Fruit fly (Drosophila melanogaster) whole organism, embryonic: Measurements from ENCODE around the gene unc-4.

Source experiments
- Abd-B ChIP-seq: fragments of 200-800 bp; sonication (Bioruptor generic); optimal IDR thresholded peaks from 2 replicates; lab custom pipeline; 2018; ENCODE audit warnings: missing biosample characterization, mild to moderate bottlenecking, missing genetic modification characterization, moderate library complexity
- Adf1 ChIP-seq: fragments of 200-800 bp; sonication (Bioruptor generic); IDR thresholded peaks from 2 replicates; pipeline ENCODE4 v1.3.6; 2022; ENCODE audit warnings: missing biosample characterization, missing genetic modification characterization
- Atf6 ChIP-seq: fragments of 200-800 bp; sonication (Bioruptor generic); IDR thresholded peaks from 2 replicates; pipeline ENCODE4 v1.3.6; 2022; ENCODE audit warnings: missing biosample characterization, missing genetic modification characterization
- Bgb ChIP-seq: fragments of 200-800 bp; sonication (Bioruptor generic); IDR thresholded peaks from 2 replicates; pipeline ENCODE4 v1.3.6; 2022; ENCODE audit warnings: missing biosample characterization, missing genetic modification characterization; ENCODE audit not compliant: partially characterized antibody
- C15 ChIP-seq: fragments of 200-800 bp; sonication (Bioruptor generic); IDR thresholded peaks from 3 replicates; pipeline ENCODE4 v1.3.6; 2022; ENCODE audit warnings: missing biosample characterization, missing genetic modification characterization
- CG10274 ChIP-seq: fragments of 200-800 bp; sonication (Bioruptor generic); optimal IDR thresholded peaks from 3 replicates; lab custom pipeline; 2017; ENCODE audit warnings: missing biosample characterization, mild to moderate bottlenecking, missing genetic modification characterization
- CG12299 ChIP-seq: fragments of 200-800 bp; sonication (Bioruptor generic); optimal IDR thresholded peaks from 2 replicates; lab custom pipeline; 2018; ENCODE audit warnings: missing biosample characterization, mild to moderate bottlenecking, missing genetic modification characterization
- CG12769 ChIP-seq: fragments of 200-800 bp; sonication (Bioruptor generic); optimal IDR thresholded peaks from 2 replicates; lab custom pipeline; 2019; ENCODE audit warnings: missing biosample characterization, mild to moderate bottlenecking, missing genetic modification characterization, moderate library complexity
- CG13296 ChIP-seq: fragments of 200-800 bp; sonication (Bioruptor generic); optimal IDR thresholded peaks from 3 replicates; lab custom pipeline; 2018; ENCODE audit warnings: missing biosample characterization, mild to moderate bottlenecking, missing genetic modification characterization
- CG15696 ChIP-seq: fragments of 200-800 bp; sonication (Bioruptor generic); optimal IDR thresholded peaks from 2 replicates; lab custom pipeline; 2019; ENCODE audit warnings: missing biosample characterization, mild to moderate bottlenecking, missing genetic modification characterization, moderate library complexity
- CG1602 ChIP-seq: fragments of 200-800 bp; sonication (Bioruptor generic); optimal IDR thresholded peaks from 3 replicates; lab custom pipeline; 2016; ENCODE audit warnings: missing biosample characterization, missing genetic modification characterization
- CG2678 ChIP-seq: fragments of 200-800 bp; sonication (Bioruptor generic); optimal IDR thresholded peaks from 3 replicates; lab custom pipeline; 2019; ENCODE audit warnings: missing biosample characterization, mild to moderate bottlenecking, missing genetic modification characterization, moderate library complexity
- CG3995 ChIP-seq: fragments of 200-800 bp; sonication (Bioruptor generic); optimal IDR thresholded peaks from 3 replicates; lab custom pipeline; 2016; ENCODE audit warnings: missing biosample characterization, missing genetic modification characterization
- CG4360 ChIP-seq: fragments of 200-800 bp; sonication (Bioruptor generic); IDR thresholded peaks from 2 replicates; pipeline ENCODE4 v1.3.6; 2022; ENCODE audit warnings: missing biosample characterization, missing genetic modification characterization
- CG6254 ChIP-seq: fragments of 200-800 bp; sonication (Bioruptor generic); optimal IDR thresholded peaks from 3 replicates; lab custom pipeline; 2017; ENCODE audit warnings: mild to moderate bottlenecking, missing biosample characterization, missing genetic modification reagents, missing genetic modification characterization
- CG6272 ChIP-seq: fragments of 200-800 bp; sonication (Bioruptor generic); IDR thresholded peaks from 2 replicates; pipeline ENCODE4 v1.3.6; 2022; ENCODE audit warnings: missing biosample characterization, missing genetic modification characterization
- CG6689 ChIP-seq: fragments of 200-800 bp; sonication (Bioruptor generic); IDR thresholded peaks from 2 replicates; pipeline ENCODE4 v1.3.6; 2022; ENCODE audit warnings: missing biosample characterization, missing genetic modification characterization
- CG7372 ChIP-seq: fragments of 200-800 bp; sonication (Bioruptor generic); IDR thresholded peaks from 2 replicates; pipeline ENCODE4 v1.3.6; 2022; ENCODE audit warnings: missing biosample characterization, missing genetic modification characterization
- CG7839 ChIP-seq: fragments of 200-800 bp; sonication (Bioruptor generic); optimal IDR thresholded peaks from 3 replicates; lab custom pipeline; 2018; ENCODE audit warnings: missing biosample characterization, mild to moderate bottlenecking, missing genetic modification characterization, moderate library complexity
- CG8924 ChIP-seq: fragments of 200-800 bp; optimal IDR thresholded peaks from 3 replicates; lab custom pipeline; 2019; ENCODE audit warnings: missing biosample characterization, mild to moderate bottlenecking, missing genetic modification characterization, moderate library complexity
- CHES-1-like ChIP-seq: fragments of 200-800 bp; sonication (Bioruptor generic); optimal IDR thresholded peaks from 2 replicates; lab custom pipeline; 2016; ENCODE audit warnings: missing biosample characterization, missing genetic modification characterization
- Camta ChIP-seq: fragments of 200-800 bp; sonication (Bioruptor generic); optimal IDR thresholded peaks from 2 replicates; lab custom pipeline; 2016; ENCODE audit warnings: missing biosample characterization, missing genetic modification characterization
- Deaf1 ChIP-seq: fragments of 200-800 bp; optimal IDR thresholded peaks from 3 replicates; lab custom pipeline; 2019; ENCODE audit warnings: missing biosample characterization, mild to moderate bottlenecking, missing genetic modification characterization, moderate library complexity
- Dfd ChIP-seq, 2 experiments: fragments of >200 bp; optimal IDR thresholded peaks; 2 replicates each; lab custom pipeline; 2017; ENCODE audit warnings: missing biosample characterization in 2 of 2, missing genetic modification characterization in 2 of 2
- Elba2 ChIP-seq: fragments of 200-800 bp; sonication (Bioruptor generic); optimal IDR thresholded peaks from 3 replicates; lab custom pipeline; 2016; ENCODE audit warnings: missing biosample characterization, missing genetic modification characterization
- Ets65A ChIP-seq: fragments of 200-800 bp; sonication (Bioruptor generic); peaks from one replicate; lab custom pipeline; 2016; ENCODE audit warnings: missing biosample characterization, missing genetic modification characterization
- MBD-R2 ChIP-seq: fragments of 200-800 bp; sonication (Bioruptor generic); IDR thresholded peaks from 2 replicates; pipeline ENCODE4 v1.3.6; 2022; ENCODE audit warnings: missing biosample characterization, missing genetic modification characterization
- Nf-YB ChIP-seq: fragments of 200-800 bp; sonication (Bioruptor generic); optimal IDR thresholded peaks from 3 replicates; lab custom pipeline; 2019; ENCODE audit warnings: missing biosample characterization, mild to moderate bottlenecking, missing genetic modification characterization, moderate library complexity
- Nf-YC ChIP-seq: fragments of 200-800 bp; optimal IDR thresholded peaks from 3 replicates; lab custom pipeline; 2019; ENCODE audit warnings: missing biosample characterization, mild to moderate bottlenecking, missing genetic modification characterization, moderate library complexity
- abd-A ChIP-seq: fragments of 200-800 bp; sonication (Bioruptor generic); optimal IDR thresholded peaks from 3 replicates; lab custom pipeline; 2019; ENCODE audit warnings: missing biosample characterization, mild to moderate bottlenecking, missing genetic modification characterization, moderate library complexity
- az2 ChIP-seq: fragments of 200-800 bp; sonication (Bioruptor generic); optimal IDR thresholded peaks from 3 replicates; lab custom pipeline; 2016; ENCODE audit warnings: missing biosample characterization, missing genetic modification characterization
- cg ChIP-seq: fragments of 200-800 bp; sonication (Bioruptor generic); optimal IDR thresholded peaks from 3 replicates; lab custom pipeline; 2019; ENCODE audit warnings: missing biosample characterization, mild to moderate bottlenecking, missing genetic modification characterization, moderate library complexity
- crol ChIP-seq: fragments of 200-800 bp; sonication (Bioruptor generic); IDR thresholded peaks from 2 replicates; pipeline ENCODE4 v1.3.6; 2022; ENCODE audit warnings: missing biosample characterization, missing genetic modification characterization
- danr ChIP-seq: fragments of 200-800 bp; sonication (Bioruptor generic); IDR thresholded peaks from 2 replicates; pipeline ENCODE4 v1.3.6; 2022; ENCODE audit warnings: missing biosample characterization, missing genetic modification characterization
- ewg ChIP-seq: fragments of 200-800 bp; sonication (Bioruptor generic); optimal IDR thresholded peaks from 3 replicates; lab custom pipeline; 2017; ENCODE audit warnings: mild to moderate bottlenecking, missing biosample characterization, missing genetic modification reagents, missing genetic modification characterization
- fd96Cb ChIP-seq: fragments of 200-800 bp; sonication (Bioruptor generic); optimal IDR thresholded peaks from 2 replicates; lab custom pipeline; 2018; ENCODE audit warnings: missing biosample characterization, mild to moderate bottlenecking, missing genetic modification characterization, moderate library complexity
- fru ChIP-seq: fragments of >200 bp; optimal IDR thresholded peaks from 2 replicates; lab custom pipeline; 2017
- gfzf ChIP-seq: fragments of 200-800 bp; sonication (Bioruptor generic); optimal IDR thresholded peaks from 2 replicates; lab custom pipeline; 2016; ENCODE audit warnings: missing biosample characterization, mild to moderate bottlenecking, missing genetic modification characterization, moderate library complexity
- ham ChIP-seq: fragments of 200-800 bp; sonication (Bioruptor generic); IDR thresholded peaks from 2 replicates; pipeline ENCODE4 v1.3.6; 2022; ENCODE audit warnings: missing biosample characterization, missing genetic modification characterization
- ind ChIP-seq: fragments of 200-800 bp; sonication (Bioruptor generic); optimal IDR thresholded peaks from 3 replicates; lab custom pipeline; 2016; ENCODE audit warnings: missing biosample characterization, missing genetic modification characterization
- insv ChIP-seq, 2 experiments: fragments of 200-800 bp; sonication (Bioruptor generic); optimal IDR thresholded peaks; 3 replicates each; lab custom pipeline; 2016 to 2018; ENCODE audit warnings: missing biosample characterization in 2 of 2, missing genetic modification characterization in 2 of 2
- maf-S ChIP-seq: fragments of 200-800 bp; sonication (Bioruptor generic); optimal IDR thresholded peaks from 2 replicates; lab custom pipeline; 2016; ENCODE audit warnings: missing biosample characterization, missing genetic modification characterization
- mirr ChIP-seq: fragments of 200-800 bp; sonication (Bioruptor generic); optimal IDR thresholded peaks from 3 replicates; lab custom pipeline; 2018; ENCODE audit warnings: missing biosample characterization, mild to moderate bottlenecking, missing genetic modification characterization
- odd ChIP-seq: fragments of 200-800 bp; sonication (Bioruptor generic); optimal IDR thresholded peaks from 2 replicates; lab custom pipeline; 2017; ENCODE audit warnings: missing biosample characterization, mild to moderate bottlenecking, missing genetic modification characterization
- onecut ChIP-seq: fragments of 200-800 bp; sonication (Bioruptor generic); IDR thresholded peaks from 2 replicates; pipeline ENCODE4 v1.3.6; 2022; ENCODE audit warnings: missing biosample characterization, missing genetic modification characterization
- p53 ChIP-seq: fragments of 200-800 bp; sonication (Bioruptor generic); optimal IDR thresholded peaks from 2 replicates; lab custom pipeline; 2016; ENCODE audit warnings: missing biosample characterization, missing genetic modification characterization
- scrt ChIP-seq: fragments of 200-800 bp; sonication (Bioruptor generic); optimal IDR thresholded peaks from 2 replicates; lab custom pipeline; 2018; ENCODE audit warnings: missing biosample characterization, mild to moderate bottlenecking, missing genetic modification characterization, moderate library complexity
- sisA ChIP-seq: fragments of 200-800 bp; sonication (Bioruptor generic); IDR thresholded peaks from 2 replicates; pipeline ENCODE4 v1.3.6; 2022; ENCODE audit warnings: missing biosample characterization, missing genetic modification characterization
- stc ChIP-seq: fragments of 200-800 bp; sonication (Bioruptor generic); IDR thresholded peaks from 2 replicates; pipeline ENCODE4 v1.3.6; 2022; ENCODE audit warnings: missing biosample characterization, missing genetic modification characterization
- stwl ChIP-seq: fragments of 200-800 bp; sonication (Bioruptor generic); optimal IDR thresholded peaks from 3 replicates; lab custom pipeline; 2018; ENCODE audit warnings: missing biosample characterization, mild to moderate bottlenecking, missing genetic modification characterization, moderate library complexity
- tna ChIP-seq: fragments of 200-800 bp; sonication (Bioruptor generic); IDR thresholded peaks from 2 replicates; pipeline ENCODE4 v1.3.6; 2022; ENCODE audit warnings: missing biosample characterization, missing genetic modification characterization; ENCODE audit not compliant: partially characterized antibody

The unc-4 gene

DNA sequence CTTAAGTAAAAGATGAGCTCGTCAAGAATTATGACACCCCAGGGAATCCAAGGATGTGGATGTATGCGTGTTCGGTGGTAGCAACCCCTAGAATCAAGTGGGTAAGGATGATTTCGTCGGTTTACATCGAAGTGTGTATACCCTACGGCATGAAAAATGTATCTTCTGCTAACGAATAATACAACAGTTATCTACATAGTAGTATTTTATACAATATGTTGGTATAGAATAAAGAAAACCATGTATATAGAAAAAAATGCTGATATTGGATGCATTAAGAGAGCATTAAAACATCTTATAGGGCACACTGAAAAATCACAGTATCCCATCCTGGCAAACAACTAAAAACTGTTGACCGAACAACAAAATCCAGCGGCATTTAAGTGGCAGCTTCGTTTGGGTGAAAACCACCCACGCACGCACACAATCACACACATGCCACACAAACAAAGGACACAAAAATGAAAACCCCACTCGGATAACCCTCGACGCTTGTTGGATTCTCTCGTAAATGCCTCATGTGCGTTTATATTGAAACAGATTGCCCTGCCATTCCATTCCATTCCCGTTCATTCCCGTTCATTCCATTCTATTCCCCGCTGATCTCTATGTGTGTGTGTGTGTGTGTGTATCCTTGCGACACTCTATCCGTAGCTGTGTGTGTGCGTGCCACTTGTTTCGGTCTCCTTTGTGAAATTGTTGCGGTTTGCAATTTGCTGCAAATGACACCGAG, 30.9 kb downstream of the unc-4 start (continued):
- TF ChIP-seq maf-S (no peak), fd96Cb (tag; lab: Kevin White, UChicago) (peak; percentile 39), Abd-B (GFP tag; lab: Kevin White, UChicago) (peak; percentile 39), Ets65A (GFP tag; lab: Kevin White, UChicago) (no peak), CHES-1-like (no peak), onecut (GFP tag; lab: Robert Waterston, UW) (0 out of 2 replicates have a peak, but pooled peaks have one; percentile 10), stc (no peak), CG15696 (peak; percentile 26), ham (no peak), Dfd (GFP tag; optimal IDR thresholded peaks at IDR 0.05; lab: Kevin White, UChicago) (no peak), CG7839 (tag; lab: Kevin White, UChicago) (peak; percentile 58), sisA (GFP tag; lab: Robert Waterston, UW) (0 out of 2 replicates have a peak, but pooled peaks have one; percentile 26), danr (GFP tag; lab: Robert Waterston, UW) (no peak), CG10274 (peak; percentile 89), CG8924 (tag; lab: Kevin White, UChicago) (peak; percentile 47), p53 (GFP tag; lab: Kevin White, UChicago) (no peak), CG6689 (GFP tag; lab: Robert Waterston, UW) (peak; percentile 35; the same call in 1 of the 2 replicates), stwl (tag; lab: Kevin White, UChicago) (no peak)

DNA sequence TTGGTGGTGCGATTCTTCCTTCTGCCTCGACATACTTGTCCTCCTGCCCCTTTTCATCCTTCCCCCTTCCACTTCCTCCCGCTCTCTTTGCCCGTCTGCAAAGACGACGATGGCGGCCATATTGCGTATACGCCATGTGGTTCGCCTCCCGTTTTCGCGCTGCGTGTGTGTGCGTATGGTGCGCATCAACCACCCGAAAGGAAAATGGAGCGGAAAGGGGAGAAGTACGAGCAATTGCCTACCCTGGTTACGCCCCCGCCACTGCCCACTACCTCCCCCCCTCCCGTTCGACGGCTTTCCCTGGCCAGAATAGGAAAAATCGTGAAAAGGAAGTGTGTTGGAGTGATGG, 31.4 kb downstream of the unc-4 start:
- TF ChIP-seq Elba2 (GFP tag; lab: Kevin White, UChicago) (no peak), ind (GFP tag; lab: Kevin White, UChicago) (no peak), scrt (GFP tag; lab: Kevin White, UChicago) (no peak), odd (GFP tag; lab: Kevin White, UChicago) (no peak), crol (peak; percentile 87), CG12299 (tag; lab: Kevin White, UChicago) (no peak), cg (GFP tag; lab: Kevin White, UChicago) (peak; percentile 33), gfzf (GFP tag; lab: Kevin White, UChicago) (no peak), CG7372 (GFP tag; lab: Robert Waterston, UW) (peak; percentile 79), CG6254 (no peak), CG6272 (no peak), Nf-YC (tag; lab: Kevin White, UChicago) (peak; percentile 76), Atf6 (GFP tag; lab: Robert Waterston, UW) (no peak), MBD-R2 (no peak), ewg (GFP tag; lab: Kevin White, UChicago) (peak; percentile 56), insv (GFP tag; optimal IDR thresholded peaks at IDR 0.05; lab: Kevin White, UChicago) (no peak), Adf1 (GFP tag; lab: Robert Waterston, UW) (peak; percentile 38; the same call in 1 of the 2 replicates), CG2678 (tag; lab: Kevin White, UChicago) (no peak), CG12769 (tag; lab: Kevin White, UChicago) (no peak), abd-A (tag; lab: Kevin White, UChicago) (peak; percentile 67), CG3995 (no peak), Nf-YB (GFP tag; lab: Kevin White, UChicago) (peak; percentile 55), fru (lab: Kevin White, UChicago) (no peak), CG13296 (GFP tag; lab: Kevin White, UChicago) (no peak), mirr (GFP tag; lab: Kevin White, UChicago) (no peak), az2 (GFP tag; lab: Kevin White, UChicago) (no peak), CG1602 (GFP tag; lab: Kevin White, UChicago) (no peak), Camta (no peak), Deaf1 (tag; lab: Kevin White, UChicago) (peak; percentile 18), CG4360 (GFP tag; lab: Robert Waterston, UW) (no peak), Bgb (GFP tag; lab: Robert Waterston, UW) (peak; percentile 10; the same call in 1 of the 2 replicates), tna (GFP tag; lab: Robert Waterston, UW) (no peak), C15 (GFP tag; lab: Robert Waterston, UW) (no peak)
